Worm (Caenorhabditis elegans) whole organism, L4/young adult: Measurements from ENCODE around the gene srt-18.

ENCODE experiments used
- dao-5 ChIP-seq: sonication (generic microtip); optimal IDR thresholded peaks from 2 replicates; lab custom pipeline; 2016; ENCODE audit warnings: missing genotype, missing genetic modification characterization, moderate library complexity, missing compliant biosample characterization
- him-1 ChIP-seq: sonication (generic microtip); optimal IDR thresholded peaks from 2 replicates; lab custom pipeline; 2016; ENCODE audit warnings: missing genotype, missing genetic modification reagents, missing genetic modification characterization, missing compliant biosample characterization

DNA sequence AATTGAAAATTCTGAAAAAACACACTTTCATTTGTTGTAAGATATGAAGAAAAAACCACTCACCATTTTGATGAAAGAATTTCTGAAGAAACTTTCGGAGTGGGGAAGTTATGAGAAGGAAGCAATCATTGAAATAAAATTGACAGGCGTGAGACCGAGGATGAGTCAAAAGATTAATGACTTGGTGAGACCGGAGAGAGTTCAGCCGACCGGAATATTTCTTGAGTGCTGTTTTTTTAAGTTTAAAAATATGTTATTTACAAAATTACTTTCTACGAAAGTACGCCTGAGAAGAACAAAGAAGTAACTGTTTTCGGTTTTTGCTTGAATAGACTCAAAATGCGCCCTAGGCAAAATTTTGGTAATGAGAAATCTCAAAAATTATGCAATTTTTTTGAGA lies 40.8 kb upstream of the srt-18 start, which contains the start of gene C25E10.10:
- TF ChIP-seq dao-5 (tag; lab: Kevin White, UChicago) (no peak), him-1 (no peak)
